Worm (Caenorhabditis elegans): ENCODE results near the gene C23G10.1.
A peak's percentile ranks its signal among the peaks of the same experiment; 100 is the strongest.

The C23G10.1 gene

ce11 chrIII:6173020-6173597, 36.0 kb upstream of the C23G10.1 start, which contains the start of the genes abcf-3 and F42A10.5 (continued):
- peak in 1 of 2 experiments; percentile 65 for TF ChIP-seq hif-1 (tag; optimal IDR thresholded peaks at IDR 0.05)
- TF ChIP-seq hmg-1.1 (GFP tag; IDR thresholded peaks at IDR 0.05): 0 out of 2 replicates have a peak, but pooled peaks have one; percentile 29
- no peak; the same call in 1 of the 2 replicates for TF ChIP-seq lin-38 (GFP tag; IDR thresholded peaks at IDR 0.05)
- TF ChIP-seq lir-3 (tag; optimal IDR thresholded peaks at IDR 0.05): no peak
- peak; percentile 56 for TF ChIP-seq hlh-11 (tag; optimal IDR thresholded peaks at IDR 0.05)
- TF ChIP-seq ceh-28 (tag; optimal IDR thresholded peaks at IDR 0.05): no peak
- TF ChIP-seq T26A8.4 (GFP tag; IDR thresholded peaks at IDR 0.05): peak; percentile 29; the same call in 1 of the 2 replicates
- TF ChIP-seq hlh-30 (tag; optimal IDR thresholded peaks at IDR 0.05; ENCODE audit: insufficient read depth): peak; percentile 37
- no peak for TF ChIP-seq fos-1 (tag; optimal IDR thresholded peaks at IDR 0.05)
- TF ChIP-seq mdl-1 (tag; optimal IDR thresholded peaks at IDR 0.05): no peak
- peak; percentile 79 for TF ChIP-seq mes-2 (tag; optimal IDR thresholded peaks at IDR 0.05; ENCODE audit: poor library complexity, severe bottlenecking)

- TF ChIP-seq vab-7 (GFP tag; IDR thresholded peaks at IDR 0.05): no peak
- TF ChIP-seq tag-97 (GFP tag; IDR thresholded peaks at IDR 0.05): no peak
- TF ChIP-seq gei-8 (GFP tag; optimal IDR thresholded peaks at IDR 0.05): no peak
- TF ChIP-seq skn-1 (tag; optimal IDR thresholded peaks at IDR 0.05): no peak
- TF ChIP-seq mes-2 (tag; optimal IDR thresholded peaks at IDR 0.05; ENCODE audit: poor library complexity, severe bottlenecking): no peak
- no peak for TF ChIP-seq T20F7.1 (GFP tag; optimal IDR thresholded peaks at IDR 0.05)
- no peak for TF ChIP-seq nhr-25 (tag; optimal IDR thresholded peaks at IDR 0.05; ENCODE audit: borderline replicate concordance, insufficient read depth)
These were observed 32.9 kb upstream of the C23G10.1 start for ce11 chrIII:6176172-6176571.

- TF ChIP-seq dmd-6 (GFP tag; IDR thresholded peaks at IDR 0.05) (peak; percentile 43), sdz-12 (GFP tag; optimal IDR thresholded peaks at IDR 0.05) (no peak), ctbp-1 (GFP tag; IDR thresholded peaks at IDR 0.05) (no peak), mep-1 (tag; optimal IDR thresholded peaks at IDR 0.05) (no peak), nhr-28 (tag; optimal IDR thresholded peaks at IDR 0.05) (peak; percentile 8), mdl-1 (tag; optimal IDR thresholded peaks at IDR 0.05) (no peak), hlh-11 (tag; optimal IDR thresholded peaks at IDR 0.05) (no peak), unc-62 (GFP tag; optimal IDR thresholded peaks at IDR 0.05 in 1 of 2) (peak in 1 of 2 experiments; percentile 57), unc-62 (tag; optimal IDR thresholded peaks at IDR 0.05) (no peak), pqm-1 (tag; optimal IDR thresholded peaks at IDR 0.05) (peak; percentile 48)
These were observed 32.3 kb upstream of the C23G10.1 start, which contains the start of gene F42A10.6 for ce11 chrIII:6176761-6177160. F42A10.6 (minus strand) TSS chrIII:6176861.

ce11 chrIII:6177631-6178030, 31.5 kb upstream of the C23G10.1 start:
- TF ChIP-seq pqm-1 (tag; optimal IDR thresholded peaks at IDR 0.05) (peak; percentile 3), rbr-2 (tag; optimal IDR thresholded peaks at IDR 0.05) (no peak), fos-1 (tag; optimal IDR thresholded peaks at IDR 0.05) (no peak), ama-1 (optimal IDR thresholded peaks at IDR 0.05) (no peak), daf-16 (GFP tag; optimal IDR thresholded peaks at IDR 0.05) (no peak), daf-16 (tag; optimal IDR thresholded peaks at IDR 0.05) (peak; percentile 10)

ce11 chrIII:6178586-6178985, 30.5 kb upstream of the C23G10.1 start, which contains the start of gene F42A10.7:
F42A10.7 (minus strand) TSS chrIII:6178686.
- TF ChIP-seq dmd-8 (GFP tag; IDR thresholded peaks at IDR 0.05): no peak
- no peak for TF ChIP-seq mxl-2 (GFP tag; conservative IDR thresholded peaks at IDR 0.05)
- no peak for TF ChIP-seq Y48G9A.11 (GFP tag; IDR thresholded peaks at IDR 0.05)
- peak; percentile 81 for TF ChIP-seq aha-1 (tag)

Measured in whole organism, L4 larva.